Fruit fly (Drosophila melanogaster) whole organism, embryonic: ENCODE measurements around the gene RpL14.

Experiments used
- B-H1 ChIP-seq: fragments of 200-800 bp; sonication (Bioruptor generic); IDR thresholded peaks from 3 replicates; pipeline ENCODE4 v1.3.6; 2022; ENCODE audit warnings: missing biosample characterization, missing genetic modification characterization
- Sin3A ChIP-seq: fragments of >200 bp; optimal IDR thresholded peaks from 2 replicates; lab custom pipeline; 2018
- ap ChIP-seq: fragments of 200-800 bp; sonication (Bioruptor generic); IDR thresholded peaks from 2 replicates; pipeline ENCODE4 v1.3.6; 2022; ENCODE audit warnings: missing biosample characterization, missing genetic modification characterization
- onecut ChIP-seq: fragments of 200-800 bp; sonication (Bioruptor generic); IDR thresholded peaks from 2 replicates; pipeline ENCODE4 v1.3.6; 2022; ENCODE audit warnings: missing biosample characterization, missing genetic modification characterization
- pnt ChIP-seq: fragments of 200-800 bp; sonication (Bioruptor generic); optimal IDR thresholded peaks from 3 replicates; lab custom pipeline; 2016; ENCODE audit warnings: missing biosample characterization, missing genetic modification characterization
- psq ChIP-seq: fragments of 200-800 bp; sonication (Bioruptor generic); optimal IDR thresholded peaks from 2 replicates; lab custom pipeline; 2017; ENCODE audit warnings: missing biosample characterization, missing genetic modification characterization
- tll ChIP-seq, 2 experiments: fragments of 200-800 bp in 1 of 2; fragments of >200 bp in 1 of 2; sonication (Bioruptor generic) in 1 of 2; optimal IDR thresholded peaks; 2 replicates each; lab custom pipeline; 2017 to 2019; ENCODE audit warnings: missing biosample characterization in 2 of 2, missing genetic modification characterization in 2 of 2, mild to moderate bottlenecking in 1 of 2, moderate library complexity in 1 of 2

DNA sequence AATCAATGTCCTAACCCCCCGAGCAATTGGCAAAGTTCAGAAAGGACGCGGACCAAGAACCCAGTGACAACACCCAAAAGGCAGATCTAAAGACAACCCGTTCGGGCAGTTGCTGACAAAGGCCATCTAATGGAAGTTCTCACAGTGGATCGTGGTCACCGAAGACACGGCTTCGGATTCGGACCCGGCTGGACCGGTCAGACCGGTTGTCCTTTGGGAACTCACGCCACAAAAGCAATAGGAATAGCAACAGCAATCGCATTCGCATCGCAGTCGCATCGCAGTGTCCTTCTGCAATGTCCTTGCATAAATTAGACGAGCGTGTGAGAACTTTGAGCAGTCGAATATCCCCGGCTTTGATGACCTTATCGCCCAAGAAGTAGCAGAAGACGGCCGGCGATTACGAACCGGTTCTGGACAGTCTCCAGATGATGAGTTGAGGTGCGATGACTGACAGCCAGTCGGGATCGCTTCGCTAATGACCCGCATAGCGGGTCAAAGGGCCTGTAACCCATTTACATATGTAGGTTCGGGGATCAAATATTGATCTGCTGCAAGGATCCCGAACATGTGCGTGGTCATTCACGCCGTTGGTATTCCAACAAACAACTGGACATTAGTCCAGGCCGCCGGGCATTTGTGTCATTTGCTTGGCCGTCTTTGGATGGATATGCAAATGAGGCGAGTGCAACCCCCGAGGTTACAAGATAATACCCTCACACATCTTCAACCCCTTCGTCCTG, 43.2 kb downstream of the RpL14 start:
- TF ChIP-seq onecut (GFP tag; lab: Robert Waterston, UW), result no peak
- TF ChIP-seq psq (GFP tag; lab: Kevin White, UChicago), result no peak
- no peak for TF ChIP-seq ap (GFP tag; lab: Robert Waterston, UW)
- TF ChIP-seq pnt (GFP tag; lab: Kevin White, UChicago), result no peak
- no peak for TF ChIP-seq B-H1
- no peak for TF ChIP-seq Sin3A (lab: Kevin White, UChicago)
- TF ChIP-seq tll (GFP tag; optimal IDR thresholded peaks at IDR 0.05; lab: Kevin White, UChicago), result peak in 1 of 2 experiments; percentile 63
